Worm (Caenorhabditis elegans) whole organism, L1 larva: ENCODE results near the gene ZK154.6.

Experiments
- C04F5.9 ChIP-seq: sonication (generic microtip); optimal IDR thresholded peaks from 2 replicates; lab custom pipeline; 2016; ENCODE audit warnings: missing genetic modification characterization, missing compliant biosample characterization
- C34B4.2 ChIP-seq: sonication (generic microtip); optimal IDR thresholded peaks from 2 replicates; lab custom pipeline; 2017; ENCODE audit warnings: mild to moderate bottlenecking, missing genetic modification characterization, missing compliant biosample characterization
- aha-1 ChIP-seq: fragments of 150-350 bp; optimal IDR thresholded peaks from 2 replicates; lab custom pipeline; 2014; ENCODE audit warnings: missing biosample characterization, missing genetic modification characterization
- dpl-1 ChIP-seq, 3 experiments: fragments of 150-350 bp in 2 of 3; sonication (generic microtip) in 1 of 3; optimal IDR thresholded peaks; 2 replicates each; lab custom pipeline; 2014 to 2017; ENCODE audit warnings: missing biosample characterization in 3 of 3, missing genetic modification characterization in 3 of 3, missing genetic modification reagents in 3 of 3
- efl-1 ChIP-seq, 4 experiments: fragments of 150-350 bp; optimal IDR thresholded peaks in 3 of 4; peaks in 1 of 4; 1 replicate in 1 of 4; 2 replicates in 3 of 4; lab custom pipeline; 2014; ENCODE audit warnings: missing biosample characterization in 2 of 4, missing genetic modification characterization in 2 of 4, missing genetic modification reagents in 2 of 4
- efl-3 ChIP-seq: fragments of 200-800 bp; sonication (Bioruptor generic); optimal IDR thresholded peaks from 2 replicates; lab custom pipeline; 2018; ENCODE audit warnings: mild to moderate bottlenecking, missing genetic modification characterization, missing compliant biosample characterization
- egl-13 ChIP-seq: sonication (generic microtip); optimal IDR thresholded peaks from 2 replicates; lab custom pipeline; 2016; ENCODE audit warnings: missing genotype, missing genetic modification reagents, missing genetic modification characterization, missing compliant biosample characterization
- elt-2 ChIP-seq: sonication (generic microtip); optimal IDR thresholded peaks from 2 replicates; lab custom pipeline; 2016; ENCODE audit warnings: missing genetic modification characterization, mild to moderate bottlenecking, inconsistent platforms, missing compliant biosample characterization, missing genetic modification reagents
- elt-3 ChIP-seq, 6 experiments: fragments of 150-350 bp in 1 of 6; sonication (generic microtip); optimal IDR thresholded peaks; 2 replicates each; lab custom pipeline; 2017 to 2018; ENCODE audit warnings: missing biosample characterization in 6 of 6, missing genetic modification characterization in 6 of 6, inconsistent platforms in 1 of 6
- ets-5 ChIP-seq: fragments of 200-800 bp; sonication (Bioruptor generic); IDR thresholded peaks from 2 replicates; pipeline ENCODE4 v1.3.6; 2022; ENCODE audit warnings: missing genetic modification characterization, missing compliant biosample characterization
- fkh-4 ChIP-seq: sonication (generic microtip); optimal IDR thresholded peaks from 2 replicates; lab custom pipeline; 2016; ENCODE audit warnings: missing compliant biosample characterization, missing genetic modification characterization, borderline replicate concordance
- grh-1 ChIP-seq: fragments of 200-800 bp; sonication (Bioruptor generic); IDR thresholded peaks from 2 replicates; pipeline ENCODE4 v1.3.6; 2022; ENCODE audit warnings: missing genetic modification reagents, missing genetic modification characterization, missing compliant biosample characterization
- hpl-2 ChIP-seq: fragments of 150-350 bp; optimal IDR thresholded peaks from 2 replicates; lab custom pipeline; 2014; ENCODE audit warnings: missing biosample characterization, missing genetic modification reagents, missing genetic modification characterization
- jun-1 ChIP-seq: fragments of 150-350 bp; optimal IDR thresholded peaks from 2 replicates; lab custom pipeline; 2014; ENCODE audit warnings: missing biosample characterization, missing genetic modification reagents, missing genetic modification characterization
- lin-13 ChIP-seq: fragments of 150-350 bp; optimal IDR thresholded peaks from 2 replicates; lab custom pipeline; 2014; ENCODE audit warnings: missing biosample characterization, missing genetic modification reagents, missing genetic modification characterization
- lin-14 ChIP-seq: fragments of 200-800 bp; sonication (Bioruptor generic); optimal IDR thresholded peaks from 2 replicates; lab custom pipeline; 2018; ENCODE audit warnings: mild to moderate bottlenecking, missing genetic modification characterization, moderate library complexity, missing compliant biosample characterization
- lin-15B ChIP-seq: fragments of 150-350 bp; sonication (generic microtip); optimal IDR thresholded peaks from 3 replicates; lab custom pipeline; 2014; ENCODE audit warnings: missing biosample characterization, missing genetic modification characterization
- lin-39 ChIP-seq: fragments of 150-350 bp; optimal IDR thresholded peaks from 2 replicates; lab custom pipeline; 2014; ENCODE audit warnings: missing biosample characterization, missing genetic modification reagents, missing genetic modification characterization
- lir-3 ChIP-seq: sonication (generic microtip); optimal IDR thresholded peaks from 2 replicates; lab custom pipeline; 2016; ENCODE audit warnings: mild to moderate bottlenecking, missing genetic modification characterization, moderate library complexity, missing compliant biosample characterization; ENCODE audit not compliant: poor library complexity
- lsy-2 ChIP-seq, 2 experiments: fragments of 150-350 bp; optimal IDR thresholded peaks; 2 replicates each; lab custom pipeline; 2014; ENCODE audit warnings: missing biosample characterization in 2 of 2, missing genetic modification characterization in 2 of 2
- mab-9 ChIP-seq: fragments of 200-800 bp; sonication (Bioruptor generic); IDR thresholded peaks from 2 replicates; pipeline ENCODE4 v1.3.6; 2022; ENCODE audit warnings: missing genetic modification reagents, missing genetic modification characterization, missing compliant biosample characterization
- mdl-1 ChIP-seq, 2 experiments: fragments of 150-350 bp; optimal IDR thresholded peaks; 2 replicates each; lab custom pipeline; 2014 to 2017; ENCODE audit warnings: missing biosample characterization in 2 of 2, missing genetic modification characterization in 2 of 2, inconsistent platforms in 1 of 2
- nhr-11 ChIP-seq: fragments of 150-350 bp; optimal IDR thresholded peaks from 2 replicates; lab custom pipeline; 2014; ENCODE audit warnings: missing biosample characterization, missing genetic modification characterization
- nhr-20 ChIP-seq: sonication (generic microtip); optimal IDR thresholded peaks from 2 replicates; lab custom pipeline; 2016; ENCODE audit warnings: mild to moderate bottlenecking, missing genetic modification characterization, missing compliant biosample characterization
- nhr-237 ChIP-seq: fragments of 150-350 bp; optimal IDR thresholded peaks from 2 replicates; lab custom pipeline; 2014; ENCODE audit warnings: missing biosample characterization, missing genetic modification characterization
- nhr-47 ChIP-seq: sonication (generic microtip); optimal IDR thresholded peaks from 2 replicates; lab custom pipeline; 2016; ENCODE audit warnings: mild to moderate bottlenecking, missing genetic modification characterization, moderate library complexity, missing compliant biosample characterization
- nhr-71 ChIP-seq: sonication (generic microtip); optimal IDR thresholded peaks from 2 replicates; lab custom pipeline; 2016; ENCODE audit warnings: mild to moderate bottlenecking, missing genetic modification characterization, moderate library complexity, missing compliant biosample characterization
- nhr-85 ChIP-seq: sonication (generic microtip); peaks from one replicate; lab custom pipeline; 2016; ENCODE audit warnings: missing genetic modification characterization, inconsistent platforms, missing compliant biosample characterization
- nhr-90 ChIP-seq: sonication (generic microtip); optimal IDR thresholded peaks from 2 replicates; lab custom pipeline; 2016; ENCODE audit warnings: mild to moderate bottlenecking, missing genetic modification characterization, missing compliant biosample characterization; ENCODE audit not compliant: poor library complexity
- pag-3 ChIP-seq: sonication (generic microtip); optimal IDR thresholded peaks from 2 replicates; lab custom pipeline; 2017; ENCODE audit warnings: missing genetic modification characterization, mild to moderate bottlenecking, missing compliant biosample characterization, antibody characterized with exemption, borderline replicate concordance; ENCODE audit not compliant: insufficient read depth
- rnt-1 ChIP-seq: sonication (generic microtip); optimal IDR thresholded peaks from 2 replicates; lab custom pipeline; 2016; ENCODE audit warnings: mild to moderate bottlenecking, missing genetic modification characterization, moderate library complexity, missing compliant biosample characterization
- snu-23 ChIP-seq: sonication (generic microtip); optimal IDR thresholded peaks from 2 replicates; lab custom pipeline; 2016; ENCODE audit warnings: missing genetic modification characterization, missing compliant biosample characterization
- sox-4 ChIP-seq: sonication (generic microtip); optimal IDR thresholded peaks from 2 replicates; lab custom pipeline; 2016; ENCODE audit warnings: missing genetic modification characterization, missing compliant biosample characterization
- tlp-1 ChIP-seq: fragments of 150-350 bp; optimal IDR thresholded peaks from 2 replicates; lab custom pipeline; 2014; ENCODE audit warnings: missing biosample characterization, missing genetic modification characterization
- unc-30 ChIP-seq: sonication (generic microtip); optimal IDR thresholded peaks from 2 replicates; lab custom pipeline; 2017; ENCODE audit warnings: missing biosample characterization, missing genetic modification characterization
- unc-62 ChIP-seq: fragments of 150-350 bp; optimal IDR thresholded peaks from 2 replicates; lab custom pipeline; 2014; ENCODE audit warnings: missing biosample characterization, missing genetic modification reagents, missing genetic modification characterization
- unc-86 ChIP-seq: sonication (generic microtip); optimal IDR thresholded peaks from 2 replicates; lab custom pipeline; 2016; ENCODE audit warnings: missing genetic modification characterization, missing compliant biosample characterization
- xbp-1 ChIP-seq: sonication (generic microtip); optimal IDR thresholded peaks from 2 replicates; lab custom pipeline; 2016; ENCODE audit warnings: missing genetic modification characterization, missing compliant biosample characterization
- zip-4 ChIP-seq: fragments of 200-800 bp; sonication (Bioruptor generic); optimal IDR thresholded peaks from 2 replicates; lab custom pipeline; 2018; ENCODE audit warnings: mild to moderate bottlenecking, missing genetic modification characterization, moderate library complexity, missing compliant biosample characterization
- ztf-11 ChIP-seq, 2 experiments: sonication (generic microtip); optimal IDR thresholded peaks; 2 replicates each; lab custom pipeline; 2016 to 2017; ENCODE audit warnings: missing genetic modification characterization in 2 of 2, missing biosample characterization in 1 of 2, missing compliant biosample characterization in 1 of 2
- ztf-4 ChIP-seq: fragments of 150-350 bp; optimal IDR thresholded peaks from 2 replicates; lab custom pipeline; 2014; ENCODE audit warnings: missing biosample characterization, missing genetic modification characterization

The ZK154.6 gene

DNA sequence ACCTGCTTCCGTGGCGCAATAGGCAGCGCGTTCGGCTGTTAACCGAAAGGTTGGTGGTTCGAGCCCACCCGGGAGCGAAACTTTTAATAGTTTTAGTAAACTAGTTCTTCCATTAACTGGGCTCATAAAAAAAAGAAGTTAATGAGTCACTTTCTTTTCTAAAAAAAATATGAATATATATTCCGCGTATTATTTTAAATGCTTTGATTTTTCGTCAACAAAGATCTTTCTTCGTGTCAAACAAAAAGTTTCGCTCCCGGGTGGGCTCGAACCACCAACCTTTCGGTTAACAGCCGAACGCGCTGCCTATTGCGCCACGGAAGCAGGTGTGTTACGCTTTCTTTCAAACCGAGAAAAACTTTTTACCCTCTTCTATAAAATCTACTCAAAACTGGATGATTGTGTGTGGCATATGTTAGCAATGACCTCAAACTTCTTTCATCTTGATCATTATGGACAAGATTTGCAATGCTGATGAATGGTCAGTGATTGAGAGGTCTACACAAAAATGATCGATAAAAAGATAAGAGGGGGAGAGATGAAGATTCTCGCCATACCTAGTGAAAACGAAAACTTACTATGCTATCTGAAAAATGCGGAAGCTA lies 19.5 kb downstream of the ZK154.6 start (continued):
- peak; percentile 18 for TF ChIP-seq lin-13 (GFP tag; lab: Kevin White, UChicago)
- TF ChIP-seq lin-14 (GFP tag; lab: Kevin White, UChicago), result peak; percentile 60
- TF ChIP-seq mdl-1 (tag; optimal IDR thresholded peaks at IDR 0.05; lab: Kevin White, UChicago), result peak in 1 of 2 experiments; percentile 28
- peak; percentile 69 for TF ChIP-seq nhr-71 (tag; lab: Kevin White, UChicago)
- TF ChIP-seq fkh-4 (tag; lab: Kevin White, UChicago), result no peak
- no peak for TF ChIP-seq ztf-11 (tag; optimal IDR thresholded peaks at IDR 0.05; lab: Kevin White, UChicago)
- no peak for TF ChIP-seq unc-30 (tag; lab: Kevin White, UChicago)
- peak; percentile 94 for TF ChIP-seq nhr-85 (tag; lab: Kevin White, UChicago)
- no peak for TF ChIP-seq unc-86
- TF ChIP-seq aha-1 (tag; lab: Kevin White, UChicago), result no peak
- peak; percentile 53 for TF ChIP-seq nhr-47 (tag; lab: Kevin White, UChicago)
- peak; percentile 20 for TF ChIP-seq hpl-2 (GFP tag; lab: Kevin White, UChicago)
- TF ChIP-seq pag-3 (tag; lab: Kevin White, UChicago), result no peak
- TF ChIP-seq grh-1 (GFP tag; lab: Robert Waterston, UW), result peak; percentile 37; the same call in 1 of the 2 replicates
- no peak for TF ChIP-seq lin-15B (tag; lab: Kevin White, UChicago)
- TF ChIP-seq efl-3 (GFP tag; lab: Kevin White, UChicago), result no peak
- TF ChIP-seq elt-3 (tag; optimal IDR thresholded peaks at IDR 0.05; lab: Kevin White, UChicago), result peak in 2 of 6 experiments; percentile 45 to 58
- peak in 1 of 2 experiments; percentile 18 for TF ChIP-seq efl-1 (optimal IDR thresholded peaks at IDR 0.05; lab: Kevin White, UChicago)
- peak in 1 of 2 experiments; percentile 89 for TF ChIP-seq efl-1 (GFP tag; optimal IDR thresholded peaks at IDR 0.05 in 1 of 2; lab: Kevin White, UChicago)
- TF ChIP-seq egl-13 (tag; lab: Kevin White, UChicago), result no peak
- no peak for TF ChIP-seq lin-39 (tag; lab: Kevin White, UChicago)
- TF ChIP-seq C04F5.9 (tag; lab: Kevin White, UChicago), result no peak
- no peak for TF ChIP-seq dpl-1 (GFP tag; optimal IDR thresholded peaks at IDR 0.05; lab: Kevin White, UChicago)
- TF ChIP-seq nhr-11 (tag; lab: Kevin White, UChicago), result no peak
- no peak for TF ChIP-seq ets-5 (GFP tag; lab: Robert Waterston, UW)
- no peak for TF ChIP-seq ztf-4 (tag; lab: Kevin White, UChicago)
- TF ChIP-seq nhr-90, result peak; percentile 61
- no peak for TF ChIP-seq mab-9 (GFP tag; lab: Robert Waterston, UW)
- peak; percentile 54 for TF ChIP-seq nhr-20 (tag; lab: Kevin White, UChicago)
- TF ChIP-seq xbp-1, result peak; percentile 4
- TF ChIP-seq C34B4.2 (tag; lab: Kevin White, UChicago), result no peak
- no peak for TF ChIP-seq jun-1
- no peak for TF ChIP-seq unc-62 (GFP tag; lab: Kevin White, UChicago)
- peak; percentile 19 for TF ChIP-seq lir-3
- peak in 1 of 2 experiments; percentile 13 for TF ChIP-seq lsy-2 (tag; optimal IDR thresholded peaks at IDR 0.05; lab: Kevin White, UChicago)
- TF ChIP-seq snu-23 (GFP tag; lab: Kevin White, UChicago), result peak; percentile 64
- peak; percentile 27 for TF ChIP-seq rnt-1
- TF ChIP-seq, all 84 proteins: peak for 24

DNA sequence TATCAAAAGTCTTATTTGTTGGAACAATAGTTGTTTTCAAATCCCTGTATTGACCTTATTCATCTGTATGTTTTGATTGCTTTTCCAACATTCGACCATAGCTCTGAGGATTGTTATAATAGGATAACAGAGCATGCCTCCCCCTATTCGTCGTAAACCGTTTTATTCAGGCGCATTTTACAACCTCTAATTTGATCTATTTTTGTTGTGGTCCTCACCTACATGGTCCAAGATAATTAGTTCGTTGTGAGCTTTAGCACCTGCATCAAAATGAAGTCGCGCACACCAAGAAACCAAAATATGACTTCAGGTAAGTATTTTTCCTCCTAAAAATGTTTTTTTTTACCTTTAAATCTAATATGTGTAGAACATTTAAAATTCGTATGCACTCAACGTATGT lies 40.6 kb downstream of the ZK154.6 start, which contains the start of gene deg-1:
deg-1 (plus strand) TSS at position 301 of the 400 bp plus-strand sequence.
- no peak for TF ChIP-seq ets-5 (GFP tag; lab: Robert Waterston, UW)
- no peak for TF ChIP-seq grh-1 (GFP tag; lab: Robert Waterston, UW)
- no peak for TF ChIP-seq nhr-237 (tag; lab: Kevin White, UChicago)
- TF ChIP-seq nhr-47 (tag; lab: Kevin White, UChicago), result no peak
- no peak for TF ChIP-seq unc-30 (tag; lab: Kevin White, UChicago)
- no peak for TF ChIP-seq aha-1 (tag; lab: Kevin White, UChicago)
- no peak for TF ChIP-seq sox-4 (tag; lab: Kevin White, UChicago)
- no peak for TF ChIP-seq nhr-90
- no peak for TF ChIP-seq zip-4
- TF ChIP-seq elt-2 (tag; lab: Kevin White, UChicago), result no peak
- no peak for TF ChIP-seq tlp-1
